Fruit fly (Drosophila melanogaster): ENCODE data around the gene CG13003.

Gene CG13003

dm6 chrX:16803299-16803698, 73.0 kb downstream of the CG13003 start, which contains the start of the genes Rai1 and CG13005 (continued):
- TF ChIP-seq bbx (GFP tag; IDR thresholded peaks at IDR 0.05; ENCODE audit: partially characterized antibody) (peak; percentile 86), gro (GFP tag; optimal IDR thresholded peaks at IDR 0.05) (peak; percentile 30), CG2129 (GFP tag; IDR thresholded peaks at IDR 0.05; ENCODE audit: partially characterized antibody) (peak; percentile 79), Ets65A (GFP tag) (no peak), stwl (tag; optimal IDR thresholded peaks at IDR 0.05) (peak; percentile 57), hb (GFP tag; IDR thresholded peaks at IDR 0.05; ENCODE audit: partially characterized antibody) (peak; percentile 76), H15 (GFP tag; IDR thresholded peaks at IDR 0.05) (no peak), CG4854 (GFP tag; optimal IDR thresholded peaks at IDR 0.05) (no peak), jing (GFP tag; optimal IDR thresholded peaks at IDR 0.05) (no peak), CG2875 (GFP tag; optimal IDR thresholded peaks at IDR 0.05) (no peak), ham (GFP tag; IDR thresholded peaks at IDR 0.05) (no peak), dysf (GFP tag; IDR thresholded peaks at IDR 0.05) (no peak), Atf3 (GFP tag; optimal IDR thresholded peaks at IDR 0.05) (no peak), CG13894 (tag; optimal IDR thresholded peaks at IDR 0.05) (no peak), Adf1 (GFP tag; IDR thresholded peaks at IDR 0.05) (no peak), CG17186 (GFP tag; optimal IDR thresholded peaks at IDR 0.05) (peak; percentile 5), knrl (GFP tag; IDR thresholded peaks at IDR 0.05; ENCODE audit: partially characterized antibody) (peak; percentile 82), CG14050 (GFP tag; IDR thresholded peaks at IDR 0.05) (no peak), Oaz (GFP tag; IDR thresholded peaks at IDR 0.05) (no peak), CG14710 (tag; optimal IDR thresholded peaks at IDR 0.05) (peak; percentile 29), CG34422 (GFP tag; IDR thresholded peaks at IDR 0.05) (no peak), CG17829 (tag; optimal IDR thresholded peaks at IDR 0.05) (peak; percentile 29), inv (GFP tag; IDR thresholded peaks at IDR 0.05; ENCODE audit: partially characterized antibody) (peak; percentile 69), Asciz (GFP tag; optimal IDR thresholded peaks at IDR 0.05) (no peak), nerfin-2 (GFP tag; IDR thresholded peaks at IDR 0.05; ENCODE audit: partially characterized antibody) (peak; percentile 72), CG14965 (GFP tag; optimal IDR thresholded peaks at IDR 0.05; ENCODE audit: borderline replicate concordance) (no peak), zen2 (GFP tag; IDR thresholded peaks at IDR 0.05; ENCODE audit: partially characterized antibody) (peak; percentile 58; the same call in 1 of the 3 replicates), E2f2 (GFP tag; IDR thresholded peaks at IDR 0.05) (peak; percentile 75), CG8388 (GFP tag; optimal IDR thresholded peaks at IDR 0.05) (no peak), mld (GFP tag; IDR thresholded peaks at IDR 0.05; ENCODE audit: partially characterized antibody) (0 out of 3 replicates have a peak, but pooled peaks have one; percentile 67)

DNA sequence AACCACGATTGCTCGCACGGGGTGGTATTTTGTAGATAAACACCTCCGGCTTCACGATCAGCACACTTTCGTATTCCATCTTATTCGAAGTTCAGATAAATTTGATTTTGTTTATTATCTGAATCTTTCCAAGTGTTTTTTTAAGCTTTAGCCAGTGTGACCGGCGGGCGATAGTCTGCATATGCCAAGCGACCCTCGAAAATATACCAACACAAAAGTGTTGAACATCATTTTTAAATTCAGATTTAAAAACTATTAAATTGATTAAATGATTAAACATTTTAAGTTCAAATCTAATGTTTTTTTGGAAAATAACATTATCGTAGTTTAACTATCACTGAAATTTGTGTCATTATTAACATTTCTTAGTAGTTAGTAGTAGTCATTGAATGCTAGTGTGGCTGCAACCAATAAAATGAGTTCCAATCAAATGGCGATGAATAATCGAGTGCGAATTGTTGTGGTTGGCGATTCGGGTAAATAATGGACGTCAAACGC, 75.8 kb downstream of the CG13003 start, which contains the start of the genes CG9132 and CG4789:
Gene CG9132 (minus strand): TSS at position 181 of the 498 bp plus-strand sequence.
Gene CG4789 (plus strand): TSS at position 401 of the 498 bp plus-strand sequence.
- TF ChIP-seq CG15514 (GFP tag; optimal IDR thresholded peaks at IDR 0.05) (peak; percentile 30), pzg (GFP tag; optimal IDR thresholded peaks at IDR 0.05) (peak; percentile 48), knrl (GFP tag; IDR thresholded peaks at IDR 0.05; ENCODE audit: partially characterized antibody) (0 out of 3 replicates have a peak, but pooled peaks have one; percentile 31), CG10267 (tag; optimal IDR thresholded peaks at IDR 0.05) (peak; percentile 2), CG2712 (tag; optimal IDR thresholded peaks at IDR 0.05) (peak; percentile 11), Sry-δ (GFP tag; optimal IDR thresholded peaks at IDR 0.05) (peak; percentile 8), CG12659 (GFP tag; optimal IDR thresholded peaks at IDR 0.05) (peak; percentile 22), Dp (GFP tag; optimal IDR thresholded peaks at IDR 0.05) (peak; percentile 43), CG1603 (tag; optimal IDR thresholded peaks at IDR 0.05) (no peak), YL-1 (GFP tag; optimal IDR thresholded peaks at IDR 0.05) (peak; percentile 16), sima (GFP tag; optimal IDR thresholded peaks at IDR 0.05) (no peak), MBD-R2 (GFP tag; IDR thresholded peaks at IDR 0.05) (peak; percentile 32; the same call in 1 of the 2 replicates), E2f2 (GFP tag; IDR thresholded peaks at IDR 0.05) (peak; percentile 37; the same call in 1 of the 2 replicates), CG15696 (tag; optimal IDR thresholded peaks at IDR 0.05) (no peak), CG4424 (GFP tag; optimal IDR thresholded peaks at IDR 0.05) (no peak), BEAF-32 (GFP tag; optimal IDR thresholded peaks at IDR 0.05) (peak; percentile 61), Camta (GFP tag; optimal IDR thresholded peaks at IDR 0.05) (no peak), CG32532 (GFP tag; IDR thresholded peaks at IDR 0.05) (no peak), CG16813 (GFP tag; IDR thresholded peaks at IDR 0.05; ENCODE audit: partially characterized antibody) (0 out of 3 replicates have a peak, but pooled peaks have one; percentile 24), stwl (tag; optimal IDR thresholded peaks at IDR 0.05) (peak; percentile 51), CG2116 (GFP tag; optimal IDR thresholded peaks at IDR 0.05) (peak; percentile 34), CG17361 (GFP tag; IDR thresholded peaks at IDR 0.05) (0 out of 3 replicates have a peak, but pooled peaks have one; percentile 17)
